Fruit fly (Drosophila melanogaster): ENCODE measurements around the gene Drep4.

DNA sequence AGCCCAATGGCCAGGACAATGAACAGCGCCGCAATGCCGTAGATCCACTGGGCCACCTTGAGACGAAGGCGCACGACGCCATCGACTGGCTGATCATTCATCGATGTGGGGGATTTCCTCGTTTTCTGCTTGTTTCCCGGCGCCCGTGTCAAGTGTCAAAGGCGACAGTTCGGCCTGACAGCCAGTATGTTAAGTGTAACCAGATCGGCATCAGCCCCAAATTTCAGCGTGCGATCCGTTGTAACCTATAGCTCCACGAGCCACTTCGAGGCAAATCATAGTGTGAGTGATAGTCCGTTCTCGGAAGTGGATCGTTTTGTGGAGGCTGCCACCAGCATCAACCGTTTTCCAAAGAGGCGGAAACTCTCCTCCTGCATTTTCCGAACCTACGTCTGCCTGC, 20.4 kb upstream of the Drep4 start, which contains the start of gene CG43779:
- TF ChIP-seq pan (optimal IDR thresholded peaks at IDR 0.05): no peak
- TF ChIP-seq CG8478 (optimal IDR thresholded peaks at IDR 0.05): no peak
- TF ChIP-seq Dll (optimal IDR thresholded peaks at IDR 0.05): no peak
- no peak for TF ChIP-seq psq (optimal IDR thresholded peaks at IDR 0.05)
- no peak for TF ChIP-seq usp (GFP tag; optimal IDR thresholded peaks at IDR 0.05)
- no peak for TF ChIP-seq EcR (GFP tag; optimal IDR thresholded peaks at IDR 0.05)
